Fruit fly (Drosophila melanogaster) whole organism, embryonic: ENCODE results near the gene CG14882.

Experiments used
- CG2875 ChIP-seq: fragments of 200-800 bp; sonication (Bioruptor generic); optimal IDR thresholded peaks from 2 replicates; lab custom pipeline; 2017; ENCODE audit warnings: missing biosample characterization, mild to moderate bottlenecking, missing genetic modification characterization, missing genetic modification reagents
- Usf ChIP-seq: fragments of 200-800 bp; sonication (Bioruptor generic); optimal IDR thresholded peaks from 2 replicates; lab custom pipeline; 2017; ENCODE audit warnings: missing genotype, missing biosample characterization, missing genetic modification characterization
- chn ChIP-seq: fragments of 200-800 bp; sonication (Bioruptor generic); optimal IDR thresholded peaks from 2 replicates; lab custom pipeline; 2016; ENCODE audit warnings: missing biosample characterization, missing genetic modification characterization
- hth ChIP-seq: fragments of >200 bp; optimal IDR thresholded peaks from 2 replicates; lab custom pipeline; 2017; ENCODE audit warnings: inconsistent platforms

DNA sequence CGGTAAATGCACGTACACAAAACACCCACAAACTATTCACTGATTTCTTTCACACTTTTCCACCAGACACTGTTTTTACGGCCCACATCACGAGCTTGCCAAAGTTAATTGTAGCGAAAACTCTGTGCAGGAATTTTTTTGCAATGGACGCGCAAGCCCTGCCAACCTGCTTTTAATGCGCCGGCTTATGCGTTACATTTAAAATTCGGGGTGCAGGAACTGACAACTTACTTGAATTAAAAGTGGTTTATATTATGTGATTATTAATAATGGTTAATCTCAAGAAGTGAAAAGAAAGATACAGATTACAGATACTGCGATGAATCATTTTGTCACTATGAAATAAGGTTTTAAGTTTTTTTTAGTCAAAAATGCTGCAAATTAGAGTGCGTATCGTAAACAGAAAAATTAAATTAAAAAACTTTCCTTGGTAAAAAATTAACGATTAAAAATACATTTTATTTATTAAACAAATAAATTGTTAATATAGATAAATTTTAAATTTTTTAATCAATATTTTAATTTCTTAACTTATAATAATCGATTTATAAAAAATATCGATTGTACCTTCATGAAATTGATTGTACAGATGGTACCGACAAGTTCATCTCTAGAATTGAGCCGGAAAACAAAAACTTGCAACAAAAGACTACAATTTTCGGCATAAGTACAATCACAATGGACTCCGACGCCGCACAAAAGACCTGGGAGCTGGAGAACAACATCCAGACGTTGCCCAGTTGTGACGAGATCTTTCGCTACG lies 26.7 kb downstream of the CG14882 start, which contains the start of the genes CG42232 and CSN5:
- peak; percentile 26 for TF ChIP-seq CG2875 (GFP tag; lab: Kevin White, UChicago)
- peak; percentile 13 for TF ChIP-seq Usf (GFP tag; lab: Kevin White, UChicago)
- no peak for TF ChIP-seq hth (lab: Kevin White, UChicago)
- peak; percentile 37 for TF ChIP-seq chn (GFP tag; lab: Kevin White, UChicago)
